Worm (Caenorhabditis elegans): Measurements from ENCODE around the gene rcd-1.

DNA sequence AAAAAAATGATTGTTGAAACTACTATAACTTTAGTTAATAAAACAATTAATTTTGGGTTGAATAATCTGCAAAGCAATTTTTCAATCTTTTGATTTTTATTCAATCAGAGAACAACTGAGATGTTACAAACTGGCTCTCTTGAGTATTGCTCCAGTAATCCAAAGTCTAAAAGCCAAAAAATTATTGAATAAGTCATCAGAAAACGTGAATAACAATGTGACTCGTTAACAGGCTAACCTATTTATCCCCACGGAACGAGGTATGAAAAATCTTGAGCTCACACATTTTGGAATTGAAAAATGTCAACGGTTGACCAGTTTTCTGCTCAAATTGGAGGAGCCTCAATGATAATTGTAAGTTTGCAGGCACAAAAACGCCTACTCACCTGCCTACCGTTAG lies 3.8 kb downstream of the rcd-1 start, which contains the start of gene srx-111:
- TF ChIP-seq dpl-1 (GFP tag; optimal IDR thresholded peaks at IDR 0.05) (no peak), mep-1 (tag; optimal IDR thresholded peaks at IDR 0.05) (no peak), lsy-2 (tag; optimal IDR thresholded peaks at IDR 0.05) (no peak), pqm-1 (tag; optimal IDR thresholded peaks at IDR 0.05) (no peak)
